Fruit fly (Drosophila melanogaster): ENCODE data around the gene Hs2st.

- no peak for TF ChIP-seq Sin3A (optimal IDR thresholded peaks at IDR 0.05)
- TF ChIP-seq psq (optimal IDR thresholded peaks at IDR 0.05) = no peak
- no peak for TF ChIP-seq h (optimal IDR thresholded peaks at IDR 0.05)
- TF ChIP-seq ttk (optimal IDR thresholded peaks at IDR 0.05) = no peak
- TF ChIP-seq insv (optimal IDR thresholded peaks at IDR 0.05) = no peak
- TF ChIP-seq Myc (optimal IDR thresholded peaks at IDR 0.05) = no peak
Observed at dm6 chr2L:19452535-19453317, 8.2 kb upstream of the Hs2st start.

Data from Kc167 (cell line).